Worm (Caenorhabditis elegans) whole organism, young adult: ENCODE results near the gene C01C4.2.

Experiments
- T26A5.8 ChIP-seq: sonication (generic microtip); optimal IDR thresholded peaks from 2 replicates; lab custom pipeline; 2016; ENCODE audit warnings: missing genetic modification characterization, missing compliant biosample characterization
- chd-7 ChIP-seq: sonication (generic microtip); optimal IDR thresholded peaks from 2 replicates; lab custom pipeline; 2016; ENCODE audit warnings: mild to moderate bottlenecking, missing genetic modification characterization, moderate library complexity, missing compliant biosample characterization
- dpl-1 ChIP-seq: fragments of 150-350 bp; optimal IDR thresholded peaks from 2 replicates; lab custom pipeline; 2014; ENCODE audit warnings: missing biosample characterization, missing genetic modification reagents, missing genetic modification characterization
- fkh-3 ChIP-seq: sonication (generic microtip); optimal IDR thresholded peaks from 2 replicates; lab custom pipeline; 2016; ENCODE audit warnings: mild to moderate bottlenecking, missing genetic modification characterization, missing compliant biosample characterization
- him-1 ChIP-seq: sonication (generic microtip); optimal IDR thresholded peaks from 2 replicates; lab custom pipeline; 2016; ENCODE audit warnings: missing genotype, missing genetic modification reagents, missing genetic modification characterization, missing compliant biosample characterization
- lin-40 ChIP-seq: sonication (generic microtip); optimal IDR thresholded peaks from 2 replicates; lab custom pipeline; 2016; ENCODE audit warnings: missing genetic modification characterization, mild to moderate bottlenecking, missing compliant biosample characterization, missing genotype, missing genetic modification reagents
- snpc-1.3 ChIP-seq: sonication (generic microtip); optimal IDR thresholded peaks from 2 replicates; lab custom pipeline; 2017; ENCODE audit warnings: missing genetic modification characterization, mild to moderate bottlenecking, missing compliant biosample characterization, antibody characterized with exemption, moderate library complexity, missing genotype, missing genetic modification reagents; ENCODE audit not compliant: insufficient read depth
- unc-62 ChIP-seq: fragments of 150-350 bp; optimal IDR thresholded peaks from 2 replicates; lab custom pipeline; 2014; ENCODE audit warnings: missing biosample characterization, missing genetic modification reagents, missing genetic modification characterization
- ztf-25 ChIP-seq: fragments of 200-800 bp; sonication (Bioruptor generic); IDR thresholded peaks from 2 replicates; pipeline ENCODE4 v1.3.6; 2022; ENCODE audit warnings: missing genetic modification reagents, missing genetic modification characterization, missing compliant biosample characterization

ce11 chrX:3678507-3679175 is 36.3 kb upstream of the C01C4.2 start, which contains the start of gene tag-52:
- TF ChIP-seq fkh-3 (tag; lab: Kevin White, UChicago) = no peak
- TF ChIP-seq T26A5.8 (tag; lab: Kevin White, UChicago) = no peak
- no peak for TF ChIP-seq unc-62
- TF ChIP-seq snpc-1.3 (tag; lab: Kevin White, UChicago) = no peak
- no peak for TF ChIP-seq him-1 (tag; lab: Kevin White, UChicago)
- TF ChIP-seq lin-40 (tag; lab: Kevin White, UChicago) = no peak
- no peak for TF ChIP-seq dpl-1 (GFP tag; lab: Kevin White, UChicago)
- no peak for TF ChIP-seq ztf-25
- peak; percentile 58 for TF ChIP-seq chd-7 (tag; lab: Kevin White, UChicago)
